Worm (Caenorhabditis elegans): ENCODE data around the gene flr-1.

Gene flr-1

DNA sequence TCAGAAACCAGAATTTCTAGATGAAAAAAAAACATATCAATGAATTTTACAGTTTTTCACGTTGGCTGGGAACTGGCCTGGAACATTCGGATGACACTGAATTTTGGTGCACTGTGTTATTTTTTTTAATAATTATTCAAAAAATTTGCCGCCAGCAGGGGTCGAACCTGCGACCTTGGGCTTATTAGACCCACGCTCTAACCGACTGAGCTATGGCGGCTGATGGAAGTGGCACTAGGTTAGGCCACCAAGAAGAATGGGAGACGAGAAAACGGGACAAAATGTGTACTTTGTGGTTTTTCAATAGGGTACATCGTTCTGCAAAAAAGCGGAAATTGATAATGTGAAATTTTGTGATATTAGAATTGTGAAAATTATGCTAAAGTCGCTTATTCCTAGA, 41.4 kb downstream of the flr-1 start:
- TF ChIP-seq Y48G9A.11 (GFP tag; IDR thresholded peaks at IDR 0.05) (peak; percentile 44; the same call in 1 of the 2 replicates), snpc-4 (tag; optimal IDR thresholded peaks at IDR 0.05) (no peak), dmd-8 (GFP tag; IDR thresholded peaks at IDR 0.05) (0 out of 2 replicates have a peak, but pooled peaks have one; percentile 17), nhr-102 (tag; optimal IDR thresholded peaks at IDR 0.05) (peak; percentile 49), mes-2 (tag; optimal IDR thresholded peaks at IDR 0.05; ENCODE audit: poor library complexity, severe bottlenecking) (peak; percentile 70), arid-1 (GFP tag; conservative IDR thresholded peaks at IDR 0.05) (peak; percentile 71; the same call in 1 of the 2 replicates), hlh-11 (tag; optimal IDR thresholded peaks at IDR 0.05) (peak; percentile 58), snpc-1.2 (GFP tag; IDR thresholded peaks at IDR 0.05) (peak; percentile 67), ceh-82 (tag; optimal IDR thresholded peaks at IDR 0.05) (no peak), ztf-11 (tag; optimal IDR thresholded peaks at IDR 0.05) (no peak), tra-1 (GFP tag; IDR thresholded peaks at IDR 0.05) (peak; percentile 76), dmd-9 (GFP tag; IDR thresholded peaks at IDR 0.05) (0 out of 2 replicates have a peak, but pooled peaks have one; percentile 35), vab-7 (GFP tag; IDR thresholded peaks at IDR 0.05) (peak; percentile 90), lim-7 (GFP tag; IDR thresholded peaks at IDR 0.05) (peak; percentile 76), ztf-7 (tag; optimal IDR thresholded peaks at IDR 0.05) (no peak), Y75B8A.6 (GFP tag; IDR thresholded peaks at IDR 0.05) (no peak), nhr-237 (tag; optimal IDR thresholded peaks at IDR 0.05) (no peak), rbr-2 (tag; optimal IDR thresholded peaks at IDR 0.05) (peak; percentile 45), lsy-2 (tag; optimal IDR thresholded peaks at IDR 0.05) (peak in 1 of 2 experiments; percentile 43), ceh-32 (tag; optimal IDR thresholded peaks at IDR 0.05; ENCODE audit: poor library complexity) (no peak), lin-38 (GFP tag; IDR thresholded peaks at IDR 0.05) (no peak; the same call in 1 of the 2 replicates), hmg-1.1 (GFP tag; IDR thresholded peaks at IDR 0.05) (peak; percentile 65), Y105C5A.15 (GFP tag; IDR thresholded peaks at IDR 0.05) (no peak), madf-9 (GFP tag; conservative IDR thresholded peaks at IDR 0.05) (0 out of 2 replicates have a peak, but pooled peaks have one; percentile 38), ZK337.2 (GFP tag; IDR thresholded peaks at IDR 0.05) (0 out of 2 replicates have a peak, but pooled peaks have one; percentile 19), hif-1 (tag; optimal IDR thresholded peaks at IDR 0.05) (no peak), ceh-62 (tag; optimal IDR thresholded peaks at IDR 0.05) (no peak), unc-39 (tag; optimal IDR thresholded peaks at IDR 0.05) (no peak), daf-16 (GFP tag; optimal IDR thresholded peaks at IDR 0.05) (peak in 1 of 2 experiments; percentile 70), daf-16 (tag; optimal IDR thresholded peaks at IDR 0.05) (no peak), nhr-77 (tag; optimal IDR thresholded peaks at IDR 0.05) (peak; percentile 14), gei-8 (GFP tag; optimal IDR thresholded peaks at IDR 0.05) (no peak), nhr-42 (GFP tag; IDR thresholded peaks at IDR 0.05) (0 out of 2 replicates have a peak, but pooled peaks have one; percentile 12), nhr-48 (tag; optimal IDR thresholded peaks at IDR 0.05) (peak; percentile 34), nhr-41 (GFP tag; IDR thresholded peaks at IDR 0.05) (0 out of 2 replicates have a peak, but pooled peaks have one; percentile 58), pha-4 (GFP tag; IDR thresholded peaks at IDR 0.05) (peak; percentile 64; the same call in 1 of the 2 replicates), pha-4 (tag; optimal IDR thresholded peaks at IDR 0.05) (no peak), nhr-28 (tag; optimal IDR thresholded peaks at IDR 0.05) (peak; percentile 43), dpl-1 (GFP tag; optimal IDR thresholded peaks at IDR 0.05) (no peak), R02D3.7 (tag; optimal IDR thresholded peaks at IDR 0.05) (no peak), T26A8.4 (GFP tag; IDR thresholded peaks at IDR 0.05) (peak; percentile 47; the same call in 1 of the 2 replicates), duxl-1 (tag; optimal IDR thresholded peaks at IDR 0.05; ENCODE audit: poor library complexity) (peak; percentile 35), zag-1 (tag; optimal IDR thresholded peaks at IDR 0.05) (no peak), mdl-1 (tag; optimal IDR thresholded peaks at IDR 0.05) (peak in 1 of 2 experiments; percentile 13), zfp-3 (GFP tag; conservative IDR thresholded peaks at IDR 0.05) (0 out of 2 replicates have a peak, but pooled peaks have one; percentile 39), ZK546.5 (tag; optimal IDR thresholded peaks at IDR 0.05) (no peak), daf-8 (GFP tag; IDR thresholded peaks at IDR 0.05) (peak; percentile 53; the same call in 1 of the 2 replicates), aha-1 (tag) (peak; percentile 89), lir-3 (tag; optimal IDR thresholded peaks at IDR 0.05) (peak; percentile 21), D1046.2 (GFP tag; IDR thresholded peaks at IDR 0.05) (0 out of 2 replicates have a peak, but pooled peaks have one; percentile 28), spr-1 (tag; optimal IDR thresholded peaks at IDR 0.05) (peak; percentile 13)
